Worm (Caenorhabditis elegans) whole organism, L3 larva: ENCODE results near the gene srw-89.

Experiments used
- R02D3.7 ChIP-seq: fragments of 150-350 bp; optimal IDR thresholded peaks from 2 replicates; lab custom pipeline; 2014; ENCODE audit warnings: missing biosample characterization, missing genetic modification characterization
- ZK546.5 ChIP-seq: sonication (generic microtip); optimal IDR thresholded peaks from 2 replicates; lab custom pipeline; 2017; ENCODE audit warnings: missing biosample characterization, missing genetic modification characterization
- ama-1 ChIP-seq: fragments of 150-350 bp; optimal IDR thresholded peaks from 2 replicates; lab custom pipeline; 2018
- ceh-16 ChIP-seq: sonication (generic microtip); optimal IDR thresholded peaks from 2 replicates; lab custom pipeline; 2017; ENCODE audit warnings: missing biosample characterization, missing genetic modification characterization
- ceh-28 ChIP-seq: fragments of 150-350 bp; optimal IDR thresholded peaks from 2 replicates; lab custom pipeline; 2014; ENCODE audit warnings: missing biosample characterization, missing genetic modification reagents, missing genetic modification characterization
- ceh-82 ChIP-seq: fragments of 150-350 bp; optimal IDR thresholded peaks from 2 replicates; lab custom pipeline; 2014; ENCODE audit warnings: missing biosample characterization, missing genetic modification characterization
- ceh-9 ChIP-seq: sonication (generic microtip); optimal IDR thresholded peaks from 2 replicates; lab custom pipeline; 2018; ENCODE audit warnings: missing biosample characterization, missing genetic modification characterization
- daf-12 ChIP-seq: fragments of 150-350 bp; optimal IDR thresholded peaks from 2 replicates; lab custom pipeline; 2014; ENCODE audit warnings: missing biosample characterization, missing genetic modification reagents, missing genetic modification characterization
- egl-27 ChIP-seq: sonication (generic microtip); optimal IDR thresholded peaks from 4 replicates; lab custom pipeline; 2017; ENCODE audit warnings: missing biosample characterization, missing genetic modification reagents, missing genetic modification characterization
- egl-5 ChIP-seq: fragments of 150-350 bp; optimal IDR thresholded peaks from 2 replicates; lab custom pipeline; 2017; ENCODE audit warnings: missing biosample characterization, missing genetic modification reagents, missing genetic modification characterization, inconsistent platforms
- elt-1 ChIP-seq: fragments of 150-350 bp; optimal IDR thresholded peaks from 2 replicates; lab custom pipeline; 2014; ENCODE audit warnings: missing biosample characterization, missing genetic modification characterization
- elt-2 ChIP-seq: sonication (generic microtip); optimal IDR thresholded peaks from 2 replicates; lab custom pipeline; 2016; ENCODE audit warnings: missing genetic modification reagents, mild to moderate bottlenecking, missing genetic modification characterization, missing compliant biosample characterization
- eor-1 ChIP-seq, 2 experiments: fragments of 150-350 bp; optimal IDR thresholded peaks; 2 replicates each; lab custom pipeline; 2014 to 2018; ENCODE audit warnings: missing biosample characterization in 2 of 2, missing genetic modification characterization in 2 of 2
- fkh-10 ChIP-seq: sonication (generic microtip); optimal IDR thresholded peaks from 2 replicates; lab custom pipeline; 2017; ENCODE audit warnings: missing biosample characterization, missing genetic modification reagents, missing genetic modification characterization
- fkh-2 ChIP-seq: fragments of 150-350 bp; optimal IDR thresholded peaks from 2 replicates; lab custom pipeline; 2014; ENCODE audit warnings: missing biosample characterization, missing genetic modification reagents, missing genetic modification characterization
- fos-1 ChIP-seq: fragments of 150-350 bp; optimal IDR thresholded peaks from 2 replicates; lab custom pipeline; 2014; ENCODE audit warnings: missing biosample characterization, missing genetic modification characterization
- jun-1 ChIP-seq: fragments of 150-350 bp; optimal IDR thresholded peaks from 2 replicates; lab custom pipeline; 2014; ENCODE audit warnings: missing biosample characterization, missing genetic modification reagents, missing genetic modification characterization
- lin-15B ChIP-seq: fragments of 150-350 bp; optimal IDR thresholded peaks from 2 replicates; lab custom pipeline; 2014; ENCODE audit warnings: missing biosample characterization, missing genetic modification characterization
- lin-39 ChIP-seq: fragments of 150-350 bp; optimal IDR thresholded peaks from 2 replicates; lab custom pipeline; 2018; ENCODE audit warnings: missing biosample characterization, missing genetic modification reagents, missing genetic modification characterization
- lsy-12 ChIP-seq: sonication (generic microtip); optimal IDR thresholded peaks from 2 replicates; lab custom pipeline; 2016; ENCODE audit warnings: mild to moderate bottlenecking, missing genetic modification characterization, missing compliant biosample characterization
- mdl-1 ChIP-seq: fragments of 150-350 bp; optimal IDR thresholded peaks from 2 replicates; lab custom pipeline; 2014; ENCODE audit warnings: missing biosample characterization, missing genetic modification characterization
- nfya-1 ChIP-seq: sonication (generic microtip); optimal IDR thresholded peaks from 2 replicates; lab custom pipeline; 2017; ENCODE audit warnings: missing genetic modification characterization, mild to moderate bottlenecking, missing compliant biosample characterization, antibody characterized with exemption, moderate library complexity; ENCODE audit not compliant: insufficient read depth
- nhr-12 ChIP-seq: fragments of 150-350 bp; optimal IDR thresholded peaks from 2 replicates; lab custom pipeline; 2014; ENCODE audit warnings: missing biosample characterization, missing genetic modification characterization
- nhr-25 ChIP-seq: sonication (generic microtip); optimal IDR thresholded peaks from 2 replicates; lab custom pipeline; 2017; ENCODE audit warnings: missing biosample characterization, missing genetic modification characterization
- nhr-28 ChIP-seq: fragments of 150-350 bp; optimal IDR thresholded peaks from 2 replicates; lab custom pipeline; 2014; ENCODE audit warnings: missing biosample characterization, missing genetic modification characterization
- nhr-43 ChIP-seq: sonication (generic microtip); optimal IDR thresholded peaks from 2 replicates; lab custom pipeline; 2016; ENCODE audit warnings: mild to moderate bottlenecking, missing genetic modification characterization, missing compliant biosample characterization; ENCODE audit not compliant: poor library complexity, severe bottlenecking
- nhr-67 ChIP-seq: fragments of 150-350 bp; optimal IDR thresholded peaks from 2 replicates; lab custom pipeline; 2014; ENCODE audit warnings: missing biosample characterization, missing genetic modification characterization
- nhr-77 ChIP-seq: fragments of 150-350 bp; optimal IDR thresholded peaks from 2 replicates; lab custom pipeline; 2014; ENCODE audit warnings: missing biosample characterization, missing genetic modification characterization
- pha-4 ChIP-seq: fragments of 150-350 bp; optimal IDR thresholded peaks from 2 replicates; lab custom pipeline; 2014; ENCODE audit warnings: missing biosample characterization, missing genetic modification reagents, missing genetic modification characterization
- pqm-1 ChIP-seq: fragments of 150-350 bp; optimal IDR thresholded peaks from 2 replicates; lab custom pipeline; 2017; ENCODE audit warnings: missing biosample characterization, missing genetic modification characterization, inconsistent platforms
- sea-2 ChIP-seq: fragments of 150-350 bp; sonication (generic microtip); optimal IDR thresholded peaks from 4 replicates; lab custom pipeline; 2014; ENCODE audit warnings: missing biosample characterization, missing genetic modification reagents, missing genetic modification characterization
- tbx-2 ChIP-seq: sonication (generic microtip); optimal IDR thresholded peaks from 2 replicates; lab custom pipeline; 2016; ENCODE audit warnings: mild to moderate bottlenecking, missing genetic modification characterization, missing compliant biosample characterization
- unc-39 ChIP-seq: sonication (generic microtip); optimal IDR thresholded peaks from 4 replicates; lab custom pipeline; 2017; ENCODE audit warnings: missing biosample characterization, missing genetic modification characterization
- zag-1 ChIP-seq: fragments of 150-350 bp; optimal IDR thresholded peaks from 2 replicates; lab custom pipeline; 2014; ENCODE audit warnings: missing biosample characterization, missing genetic modification characterization

Gene srw-89

ce11 chrV:4016780-4017179, at the start of gene srw-89:
Gene srw-89, plus strand, starts transcription at chrV:4017080.
- no peak for TF ChIP-seq ZK546.5 (tag; lab: Kevin White, UChicago)
- TF ChIP-seq ceh-9, result no peak
- no peak for TF ChIP-seq lin-15B
- no peak for TF ChIP-seq zag-1
- no peak for TF ChIP-seq elt-1
- no peak for TF ChIP-seq R02D3.7
- no peak for TF ChIP-seq lsy-12
- TF ChIP-seq fos-1 (tag; lab: Kevin White, UChicago), result no peak
- no peak for TF ChIP-seq daf-12 (tag; lab: Kevin White, UChicago)
- no peak for TF ChIP-seq nhr-25 (tag; lab: Kevin White, UChicago)
- TF ChIP-seq ceh-82 (tag; lab: Kevin White, UChicago), result no peak
- TF ChIP-seq ceh-28 (tag; lab: Kevin White, UChicago), result no peak

ce11 chrV:3967762-3968161, 49.1 kb upstream of the srw-89 start, which contains the start of gene cyp-34A8:
Gene cyp-34A8, minus strand, starts transcription at chrV:3967823.
- TF ChIP-seq nhr-77 (tag; lab: Kevin White, UChicago) (no peak), nfya-1 (tag; lab: Kevin White, UChicago) (peak; percentile 1), nhr-28 (tag; lab: Kevin White, UChicago) (no peak), fkh-2 (tag; lab: Kevin White, UChicago) (no peak), lsy-12 (no peak), nhr-67 (tag; lab: Kevin White, UChicago) (no peak), nhr-43 (tag; lab: Kevin White, UChicago) (peak; percentile 9)

- TF ChIP-seq nhr-43 (tag; lab: Kevin White, UChicago) (no peak), ceh-9 (no peak), pqm-1 (tag; lab: Kevin White, UChicago) (no peak), eor-1 (tag; optimal IDR thresholded peaks at IDR 0.05; lab: Kevin White, UChicago) (no peak), sea-2 (GFP tag; lab: Kevin White, UChicago) (no peak)
- TF ChIP-seq, all 47 proteins: peak for 0
Observed at ce11 chrV:3968929-3969328, 48.0 kb upstream of the srw-89 start.

ce11 chrV:3969664-3970063, 47.2 kb upstream of the srw-89 start:
- TF ChIP-seq elt-2 (tag; lab: Kevin White, UChicago), result peak; percentile 23
- TF ChIP-seq ceh-28 (tag; lab: Kevin White, UChicago), result no peak

- peak; percentile 10 for TF ChIP-seq pha-4 (tag; lab: Kevin White, UChicago)
- TF ChIP-seq egl-27, result no peak
- TF ChIP-seq pqm-1 (tag; lab: Kevin White, UChicago), result peak; percentile 71
- peak; percentile 80 for TF ChIP-seq elt-2 (tag; lab: Kevin White, UChicago)
Observed at ce11 chrV:3970410-3970809, 46.5 kb upstream of the srw-89 start, which contains the start of gene cyp-34A9. Gene cyp-34A9, minus strand, starts transcription at chrV:3970540.

ce11 chrV:3972846-3973245, 44.0 kb upstream of the srw-89 start, which contains the start of gene cyp-34A10:
Gene cyp-34A10, minus strand, starts transcription at chrV:3972991.
- no peak for TF ChIP-seq tbx-2 (tag; lab: Kevin White, UChicago)
- no peak for TF ChIP-seq jun-1 (tag; lab: Kevin White, UChicago)
- TF ChIP-seq nhr-25 (tag; lab: Kevin White, UChicago), result no peak
- TF ChIP-seq ceh-16 (tag; lab: Kevin White, UChicago), result no peak
- TF ChIP-seq ama-1 (lab: Kevin White, UChicago), result no peak
- TF ChIP-seq nhr-12, result no peak
- TF ChIP-seq egl-5 (tag; lab: Kevin White, UChicago), result no peak
- no peak for TF ChIP-seq mdl-1
- no peak for TF ChIP-seq lin-39 (tag; lab: Kevin White, UChicago)
- TF ChIP-seq unc-39 (tag; lab: Kevin White, UChicago), result no peak
- no peak for TF ChIP-seq ceh-9
- no peak for TF ChIP-seq lin-15B
- no peak for TF ChIP-seq fkh-10 (GFP tag; lab: Kevin White, UChicago)
- TF ChIP-seq R02D3.7, result no peak
- no peak for TF ChIP-seq eor-1 (tag; optimal IDR thresholded peaks at IDR 0.05; lab: Kevin White, UChicago)
